Fruit fly (Drosophila melanogaster) whole organism, adult: ENCODE measurements around the gene lectin-24A.

ENCODE experiments used
- CG11617 ChIP-seq: fragments of 200-800 bp; sonication (Bioruptor generic); optimal IDR thresholded peaks from 2 replicates; lab custom pipeline; 2017; ENCODE audit warnings: mild to moderate bottlenecking, missing biosample characterization, missing genetic modification reagents, missing genetic modification characterization
- CG12768 ChIP-seq: fragments of 200-800 bp; sonication (Bioruptor generic); optimal IDR thresholded peaks from 2 replicates; lab custom pipeline; 2017; ENCODE audit warnings: missing biosample characterization, missing genetic modification characterization, mild to moderate bottlenecking, moderate library complexity, missing genetic modification reagents
- CG14711 ChIP-seq: fragments of 200-800 bp; sonication (Bioruptor generic); optimal IDR thresholded peaks from 2 replicates; lab custom pipeline; 2018; ENCODE audit warnings: missing biosample characterization, mild to moderate bottlenecking, missing genetic modification characterization, moderate library complexity
- CG1620 ChIP-seq: fragments of 200-800 bp; sonication (Bioruptor generic); optimal IDR thresholded peaks from 2 replicates; lab custom pipeline; 2016; ENCODE audit warnings: missing biosample characterization, missing genetic modification characterization
- CG33017 ChIP-seq: fragments of 200-800 bp; sonication (Bioruptor generic); optimal IDR thresholded peaks from 2 replicates; lab custom pipeline; 2018; ENCODE audit warnings: missing biosample characterization, mild to moderate bottlenecking, missing genetic modification characterization, moderate library complexity
- CG5204 ChIP-seq: fragments of 200-800 bp; sonication (Bioruptor generic); optimal IDR thresholded peaks from 2 replicates; lab custom pipeline; 2016; ENCODE audit warnings: missing biosample characterization, missing genetic modification characterization
- CG7045 ChIP-seq: fragments of 200-800 bp; sonication (Bioruptor generic); optimal IDR thresholded peaks from 2 replicates; lab custom pipeline; 2017; ENCODE audit warnings: missing biosample characterization, mild to moderate bottlenecking, missing genetic modification characterization
- CG7101 ChIP-seq: fragments of 200-800 bp; sonication (Bioruptor generic); optimal IDR thresholded peaks from 2 replicates; lab custom pipeline; 2018; ENCODE audit warnings: missing biosample characterization, mild to moderate bottlenecking, missing genetic modification characterization, moderate library complexity
- Clk ChIP-seq: fragments of 200-800 bp; sonication (Bioruptor generic); optimal IDR thresholded peaks from 2 replicates; lab custom pipeline; 2017; ENCODE audit warnings: missing biosample characterization, missing genetic modification characterization
- Crg-1 ChIP-seq: fragments of 200-800 bp; sonication (Bioruptor generic); optimal IDR thresholded peaks from 2 replicates; lab custom pipeline; 2016; ENCODE audit warnings: missing biosample characterization, missing genetic modification characterization
- Hr96 ChIP-seq: fragments of 200-800 bp; sonication (Bioruptor generic); optimal IDR thresholded peaks from 2 replicates; lab custom pipeline; 2016; ENCODE audit warnings: missing biosample characterization, missing genetic modification characterization
- Mnt ChIP-seq: fragments of 200-800 bp; sonication (Bioruptor generic); optimal IDR thresholded peaks from 2 replicates; lab custom pipeline; 2016; ENCODE audit warnings: missing biosample characterization, mild to moderate bottlenecking, missing genetic modification characterization
- bab1 ChIP-seq: fragments of 200-800 bp; sonication (Bioruptor generic); optimal IDR thresholded peaks from 3 replicates; lab custom pipeline; 2019; ENCODE audit warnings: missing biosample characterization, mild to moderate bottlenecking, missing genetic modification characterization, moderate library complexity
- cic ChIP-seq: fragments of 200-800 bp; sonication (Bioruptor generic); optimal IDR thresholded peaks from 2 replicates; lab custom pipeline; 2017; ENCODE audit warnings: missing biosample characterization, mild to moderate bottlenecking, missing genetic modification characterization, moderate library complexity
- cnc ChIP-seq, 2 experiments: fragments of >200 bp; optimal IDR thresholded peaks; 2 replicates each; lab custom pipeline; 2017
- kay ChIP-seq: fragments of 200-800 bp; sonication (Bioruptor generic); peaks from one replicate; lab custom pipeline; 2016; ENCODE audit warnings: missing biosample characterization, missing genetic modification characterization, borderline replicate concordance
- ovo ChIP-seq: fragments of 200-800 bp; sonication (Bioruptor generic); optimal IDR thresholded peaks from 2 replicates; lab custom pipeline; 2016; ENCODE audit warnings: missing biosample characterization, missing genetic modification characterization
- pad ChIP-seq: fragments of 200-800 bp; sonication (Bioruptor generic); optimal IDR thresholded peaks from 3 replicates; lab custom pipeline; 2017; ENCODE audit warnings: missing biosample characterization, missing genetic modification characterization, mild to moderate bottlenecking, moderate library complexity, missing genetic modification reagents
- tj ChIP-seq: fragments of 200-800 bp; sonication (Bioruptor generic); optimal IDR thresholded peaks from 3 replicates; lab custom pipeline; 2017; ENCODE audit warnings: missing biosample characterization, mild to moderate bottlenecking, missing genetic modification characterization, moderate library complexity
- toe ChIP-seq: fragments of 200-800 bp; sonication (Bioruptor generic); optimal IDR thresholded peaks from 2 replicates; lab custom pipeline; 2016; ENCODE audit warnings: missing biosample characterization, missing genetic modification characterization

lectin-24A gene

dm6 chr2L:3717673-3718235 is at the start of gene lectin-24A, which contains the start of gene Shaw:
TSS of gene lectin-24A (minus strand) at chr2L:3717773.
TSS of gene Shaw (plus strand) at chr2L:3718185.
- TF ChIP-seq pad (GFP tag; lab: Kevin White, UChicago): no peak
- TF ChIP-seq Mnt (GFP tag; lab: Kevin White, UChicago): no peak
- TF ChIP-seq CG33017 (tag; lab: Kevin White, UChicago): no peak
- no peak for TF ChIP-seq cnc (optimal IDR thresholded peaks at IDR 0.05; lab: Kevin White, UChicago)
- no peak for TF ChIP-seq CG11617 (GFP tag; lab: Kevin White, UChicago)
- TF ChIP-seq Hr96 (GFP tag; lab: Kevin White, UChicago): no peak
- no peak for TF ChIP-seq Clk (GFP tag; lab: Kevin White, UChicago)
- TF ChIP-seq CG1620 (GFP tag; lab: Kevin White, UChicago): no peak

DNA sequence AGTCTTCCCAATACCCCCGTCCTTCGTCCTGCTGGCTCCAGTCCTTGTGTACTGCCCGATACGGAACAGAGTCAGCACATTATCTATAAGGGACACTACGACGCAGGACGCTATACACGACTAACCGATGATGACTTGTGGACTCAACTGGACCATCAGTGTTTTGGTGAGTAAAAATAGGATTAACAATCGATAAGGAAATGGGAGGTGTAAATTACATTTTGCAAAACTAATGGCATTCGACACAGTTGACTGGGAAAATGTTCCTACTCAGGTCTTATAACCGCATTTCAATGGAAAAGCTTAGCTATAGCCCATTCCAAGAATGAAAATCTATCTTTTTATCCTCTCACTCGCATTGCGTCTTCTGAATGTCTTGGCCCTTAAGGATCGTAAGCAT is 47.6 kb upstream of the lectin-24A start, which contains the start of gene CG43703:
Gene CG43703 (plus strand): TSS at position 301 of the 400 bp plus-strand sequence.
- no peak for TF ChIP-seq kay (GFP tag; lab: Kevin White, UChicago)
- no peak for TF ChIP-seq Crg-1
- TF ChIP-seq cnc (optimal IDR thresholded peaks at IDR 0.05; lab: Kevin White, UChicago): no peak
- TF ChIP-seq Mnt (GFP tag; lab: Kevin White, UChicago): no peak
- TF ChIP-seq tj: no peak

dm6 chr2L:3756831-3757351 is 39.3 kb upstream of the lectin-24A start, which contains the start of gene CG43707:
TSS of gene CG43707 (plus strand) at chr2L:3757256.
- no peak for TF ChIP-seq toe
- TF ChIP-seq tj: no peak
- TF ChIP-seq cic (GFP tag; lab: Kevin White, UChicago): no peak
- no peak for TF ChIP-seq CG12768 (GFP tag; lab: Kevin White, UChicago)
- TF ChIP-seq CG14711 (tag; lab: Kevin White, UChicago): no peak

dm6 chr2L:3754835-3755547 is 37.4 kb upstream of the lectin-24A start:
- TF ChIP-seq toe: no peak
- no peak for TF ChIP-seq Hr96 (GFP tag; lab: Kevin White, UChicago)
- peak; percentile 22 for TF ChIP-seq CG5204
- no peak for TF ChIP-seq ovo (GFP tag; lab: Kevin White, UChicago)
- TF ChIP-seq pad (GFP tag; lab: Kevin White, UChicago): no peak

dm6 chr2L:3748691-3749090 is 31.1 kb upstream of the lectin-24A start:
- TF ChIP-seq Hr96 (GFP tag; lab: Kevin White, UChicago) (no peak), CG5204 (no peak), kay (GFP tag; lab: Kevin White, UChicago) (no peak), bab1 (GFP tag; lab: Kevin White, UChicago) (peak; percentile 7), cnc (optimal IDR thresholded peaks at IDR 0.05; lab: Kevin White, UChicago) (no peak)

dm6 chr2L:3740443-3740842 is 22.9 kb upstream of the lectin-24A start:
- no peak for TF ChIP-seq pad (GFP tag; lab: Kevin White, UChicago)
- TF ChIP-seq cic (GFP tag; lab: Kevin White, UChicago): no peak
- TF ChIP-seq toe: no peak
- no peak for TF ChIP-seq CG7045
- TF ChIP-seq Hr96 (GFP tag; lab: Kevin White, UChicago): no peak
- TF ChIP-seq tj: no peak
- no peak for TF ChIP-seq CG14711 (tag; lab: Kevin White, UChicago)
- no peak for TF ChIP-seq CG5204
- TF ChIP-seq CG7101: no peak
- TF ChIP-seq CG12768 (GFP tag; lab: Kevin White, UChicago): no peak
- no peak for TF ChIP-seq Mnt (GFP tag; lab: Kevin White, UChicago)
- TF ChIP-seq Clk (GFP tag; lab: Kevin White, UChicago): no peak
- no peak for TF ChIP-seq CG33017 (tag; lab: Kevin White, UChicago)
- TF ChIP-seq Crg-1: no peak
- TF ChIP-seq ovo (GFP tag; lab: Kevin White, UChicago): no peak
- TF ChIP-seq CG11617 (GFP tag; lab: Kevin White, UChicago): no peak
- TF ChIP-seq kay (GFP tag; lab: Kevin White, UChicago): no peak
- no peak for TF ChIP-seq CG1620 (GFP tag; lab: Kevin White, UChicago)
- TF ChIP-seq bab1 (GFP tag; lab: Kevin White, UChicago): no peak
- no peak for TF ChIP-seq cnc (optimal IDR thresholded peaks at IDR 0.05; lab: Kevin White, UChicago)

DNA sequence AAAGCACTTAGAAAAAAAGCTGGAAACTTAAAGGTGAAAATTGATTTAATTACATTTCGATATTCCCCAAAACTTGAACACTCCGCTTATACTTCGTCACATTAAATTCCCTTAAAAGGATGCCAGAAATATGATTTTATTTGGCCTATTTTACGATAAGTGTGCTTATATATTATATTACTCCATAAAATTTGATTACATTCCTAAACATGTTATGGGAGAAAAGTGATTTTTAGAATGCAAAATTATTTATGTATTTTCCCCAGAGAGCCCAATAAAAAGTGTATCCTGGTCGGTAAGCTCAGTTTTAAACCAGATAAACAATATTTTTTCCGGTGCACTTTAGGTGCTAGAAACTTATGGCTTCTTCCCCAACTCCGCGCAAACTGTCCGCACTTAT is 20.1 kb upstream of the lectin-24A start:
- TF ChIP-seq bab1 (GFP tag; lab: Kevin White, UChicago): no peak
- no peak for TF ChIP-seq Clk (GFP tag; lab: Kevin White, UChicago)
- no peak for TF ChIP-seq cic (GFP tag; lab: Kevin White, UChicago)
- no peak for TF ChIP-seq CG14711 (tag; lab: Kevin White, UChicago)
- no peak for TF ChIP-seq CG5204
- TF ChIP-seq ovo (GFP tag; lab: Kevin White, UChicago): no peak
- TF ChIP-seq CG33017 (tag; lab: Kevin White, UChicago): no peak
- TF ChIP-seq tj: no peak
